Worm (Caenorhabditis elegans): Measurements from ENCODE around the gene srh-122.

srh-122 gene

ce11 chrV:15401856-15402314, 24.1 kb upstream of the srh-122 start, which contains the start of gene fbxa-135:
Gene fbxa-135, plus strand, starts transcription at chrV:15402264.
- no peak for TF ChIP-seq pax-1 (tag; optimal IDR thresholded peaks at IDR 0.05)
- no peak for TF ChIP-seq C38D4.7 (GFP tag; optimal IDR thresholded peaks at IDR 0.05)
- TF ChIP-seq K09A11.1 (tag; optimal IDR thresholded peaks at IDR 0.05; ENCODE audit: insufficient read depth) = no peak
- TF ChIP-seq sox-2 (GFP tag; IDR thresholded peaks at IDR 0.05) = no peak
- no peak for TF ChIP-seq tbx-7 (tag; optimal IDR thresholded peaks at IDR 0.05)
- no peak for TF ChIP-seq odd-2 (tag; optimal IDR thresholded peaks at IDR 0.05)
- no peak for TF ChIP-seq nfya-1 (tag; optimal IDR thresholded peaks at IDR 0.05)
- TF ChIP-seq ceh-30 (tag; optimal IDR thresholded peaks at IDR 0.05) = no peak
- TF ChIP-seq Y22D7AL.16 (tag; optimal IDR thresholded peaks at IDR 0.05) = no peak
- no peak for TF ChIP-seq sox-4 (tag; optimal IDR thresholded peaks at IDR 0.05)
- no peak for TF ChIP-seq eyg-1 (tag; optimal IDR thresholded peaks at IDR 0.05)
- no peak for TF ChIP-seq ama-1 (optimal IDR thresholded peaks at IDR 0.05)
- no peak for TF ChIP-seq F13H6.1 (tag; optimal IDR thresholded peaks at IDR 0.05)
- TF ChIP-seq dve-1 (tag; optimal IDR thresholded peaks at IDR 0.05) = no peak
- TF ChIP-seq sdc-2 (tag; optimal IDR thresholded peaks at IDR 0.05) = no peak
- TF ChIP-seq dmd-4 (tag; optimal IDR thresholded peaks at IDR 0.05; ENCODE audit: borderline replicate concordance) = no peak
- no peak for TF ChIP-seq lim-6 (tag; optimal IDR thresholded peaks at IDR 0.05)
- no peak for TF ChIP-seq hlh-30 (tag; optimal IDR thresholded peaks at IDR 0.05; ENCODE audit: insufficient read depth)
- no peak for TF ChIP-seq T23F11.4 (GFP tag; optimal IDR thresholded peaks at IDR 0.05)

ce11 chrV:15399691-15400377, 22.0 kb upstream of the srh-122 start, which contains the start of the genes T06E6.15 and sri-7:
Gene T06E6.15, minus strand, starts transcription at chrV:15399791.
Gene sri-7, plus strand, starts transcription at chrV:15400327.
- TF ChIP-seq Y22D7AL.16 (tag; optimal IDR thresholded peaks at IDR 0.05) = no peak
- no peak for TF ChIP-seq ceh-34 (tag; optimal IDR thresholded peaks at IDR 0.05)
- no peak for TF ChIP-seq unc-55 (GFP tag; optimal IDR thresholded peaks at IDR 0.05)
- TF ChIP-seq lin-11 (tag; optimal IDR thresholded peaks at IDR 0.05) = no peak
- no peak for TF ChIP-seq ttx-3 (tag; optimal IDR thresholded peaks at IDR 0.05)
- no peak for TF ChIP-seq ceh-30 (tag; optimal IDR thresholded peaks at IDR 0.05)
- TF ChIP-seq ceh-2 (tag; optimal IDR thresholded peaks at IDR 0.05) = no peak
- no peak for TF ChIP-seq fkh-10 (GFP tag; optimal IDR thresholded peaks at IDR 0.05)
- no peak for TF ChIP-seq pha-4 (tag; optimal IDR thresholded peaks at IDR 0.05)
- TF ChIP-seq hlh-8 (tag; optimal IDR thresholded peaks at IDR 0.05) = no peak
- TF ChIP-seq elt-2 (tag; optimal IDR thresholded peaks at IDR 0.05) = no peak
- TF ChIP-seq npax-4 (tag; optimal IDR thresholded peaks at IDR 0.05) = no peak
- no peak for TF ChIP-seq ceh-45 (GFP tag; IDR thresholded peaks at IDR 0.05)

ce11 chrV:15398728-15399127, 20.9 kb upstream of the srh-122 start, which contains the start of gene fbxa-199:
Gene fbxa-199, minus strand, starts transcription at chrV:15398828.
- TF ChIP-seq ceh-22 (tag; optimal IDR thresholded peaks at IDR 0.05) (no peak), ztf-16 (tag; optimal IDR thresholded peaks at IDR 0.05) (no peak), zip-5 (tag; optimal IDR thresholded peaks at IDR 0.05) (no peak), K02D7.2 (tag; optimal IDR thresholded peaks at IDR 0.05) (no peak), nhr-11 (tag; optimal IDR thresholded peaks at IDR 0.05) (no peak), tbx-2 (tag; optimal IDR thresholded peaks at IDR 0.05) (no peak), sox-2 (GFP tag; IDR thresholded peaks at IDR 0.05) (no peak), ceh-31 (tag; optimal IDR thresholded peaks at IDR 0.05) (no peak), pqm-1 (tag; optimal IDR thresholded peaks at IDR 0.05) (no peak), ceh-9 (tag; optimal IDR thresholded peaks at IDR 0.05) (no peak), ama-1 (optimal IDR thresholded peaks at IDR 0.05) (no peak), ceh-48 (tag; optimal IDR thresholded peaks at IDR 0.05) (no peak), K09A11.1 (tag; optimal IDR thresholded peaks at IDR 0.05; ENCODE audit: insufficient read depth) (no peak), gmeb-2 (tag; optimal IDR thresholded peaks at IDR 0.05) (no peak), fkh-6 (tag; optimal IDR thresholded peaks at IDR 0.05) (no peak), che-1 (tag; optimal IDR thresholded peaks at IDR 0.05) (no peak), unc-55 (GFP tag; optimal IDR thresholded peaks at IDR 0.05) (no peak), hlh-30 (tag; optimal IDR thresholded peaks at IDR 0.05; ENCODE audit: insufficient read depth) (no peak)
